Worm (Caenorhabditis elegans): Measurements from ENCODE around the gene T22D1.5.

- no peak for TF ChIP-seq blmp-1 (tag; optimal IDR thresholded peaks at IDR 0.05)
- TF ChIP-seq snpc-4 (tag; optimal IDR thresholded peaks at IDR 0.05) = no peak
- no peak for TF ChIP-seq unc-39 (tag; optimal IDR thresholded peaks at IDR 0.05)
- no peak for TF ChIP-seq unc-62 (GFP tag; optimal IDR thresholded peaks at IDR 0.05)
- no peak for TF ChIP-seq nhr-28 (tag; optimal IDR thresholded peaks at IDR 0.05)
- TF ChIP-seq pha-4 (tag; optimal IDR thresholded peaks at IDR 0.05) = no peak
- no peak for TF ChIP-seq hlh-1 (tag; optimal IDR thresholded peaks at IDR 0.05)
- TF ChIP-seq zip-8 (tag; optimal IDR thresholded peaks at IDR 0.05) = no peak
- no peak for TF ChIP-seq elt-1 (tag; optimal IDR thresholded peaks at IDR 0.05; ENCODE audit: borderline replicate concordance, insufficient read depth)
- TF ChIP-seq nhr-12 (tag; optimal IDR thresholded peaks at IDR 0.05) = no peak
These were observed 3.7 kb downstream of the T22D1.5 start for ce11 chrIV:6907487-6907886.
